Worm (Caenorhabditis elegans) whole organism, midembryonic: ENCODE measurements around the gene C50D2.1.

Experiments
- T22C8.4 ChIP-seq: fragments of 200-800 bp; sonication (Bioruptor generic); IDR thresholded peaks from 2 replicates; pipeline ENCODE4 v1.3.6; 2022; ENCODE audit warnings: missing genetic modification characterization, missing compliant biosample characterization
- cog-1 ChIP-seq: sonication (generic microtip); optimal IDR thresholded peaks from 2 replicates; lab custom pipeline; 2016; ENCODE audit warnings: missing genetic modification characterization, missing compliant biosample characterization
- flt-1 ChIP-seq: fragments of 200-800 bp; sonication (Bioruptor generic); IDR thresholded peaks from 2 replicates; pipeline ENCODE4 v1.3.6; 2022; ENCODE audit warnings: missing genetic modification characterization, missing compliant biosample characterization
- klf-2 ChIP-seq: fragments of 200-800 bp; sonication (Bioruptor generic); conservative IDR thresholded peaks from 2 replicates; pipeline ENCODE4 v1.3.6; 2022; ENCODE audit warnings: missing genetic modification reagents, missing genetic modification characterization, missing compliant biosample characterization
- ref-1 ChIP-seq: fragments of 200-800 bp; sonication (Bioruptor generic); conservative IDR thresholded peaks from 2 replicates; pipeline ENCODE4 v1.3.6; 2022; ENCODE audit warnings: missing genetic modification reagents, missing genetic modification characterization, missing compliant biosample characterization
- tab-1 ChIP-seq: fragments of 200-800 bp; sonication (Bioruptor generic); IDR thresholded peaks from 2 replicates; pipeline ENCODE4 v1.3.6; 2022; ENCODE audit warnings: missing genetic modification characterization, missing compliant biosample characterization
- ztf-23 ChIP-seq: fragments of 200-800 bp; sonication (Bioruptor generic); IDR thresholded peaks from 2 replicates; pipeline ENCODE4 v1.3.6; 2022; ENCODE audit warnings: missing genetic modification reagents, missing genetic modification characterization, missing compliant biosample characterization
- ztf-29 ChIP-seq: fragments of 200-800 bp; sonication (Bioruptor generic); IDR thresholded peaks from 2 replicates; pipeline ENCODE4 v1.3.6; 2022; ENCODE audit warnings: missing genetic modification reagents, missing genetic modification characterization, missing compliant biosample characterization

- TF ChIP-seq ztf-29 (GFP tag; lab: Robert Waterston, UW) (no peak), T22C8.4 (no peak), flt-1 (no peak), ztf-23 (GFP tag; lab: Robert Waterston, UW) (no peak), tab-1 (no peak), cog-1 (no peak), ref-1 (no peak), klf-2 (no peak)
These were observed 45.7 kb downstream of the C50D2.1 start for ce11 chrII:156999-157499.
